Worm (Caenorhabditis elegans) whole organism, L2 larva: Measurements from ENCODE around the gene csa-1.

Experiments used
- C34F6.9 ChIP-seq: fragments of 150-350 bp; optimal IDR thresholded peaks from 2 replicates; lab custom pipeline; 2014; ENCODE audit warnings: missing biosample characterization, missing genetic modification characterization
- F13H6.1 ChIP-seq: sonication (generic microtip); optimal IDR thresholded peaks from 2 replicates; lab custom pipeline; 2016; ENCODE audit warnings: missing genetic modification characterization, missing compliant biosample characterization
- R02D3.7 ChIP-seq: fragments of 150-350 bp; optimal IDR thresholded peaks from 2 replicates; lab custom pipeline; 2014; ENCODE audit warnings: missing biosample characterization, missing genetic modification characterization
- Y55F3AM.14 ChIP-seq: fragments of 200-800 bp; sonication (Bioruptor generic); optimal IDR thresholded peaks from 2 replicates; lab custom pipeline; 2018; ENCODE audit warnings: mild to moderate bottlenecking, missing genetic modification characterization, missing compliant biosample characterization
- ZK546.5 ChIP-seq: sonication (generic microtip); optimal IDR thresholded peaks from 2 replicates; lab custom pipeline; 2017; ENCODE audit warnings: missing biosample characterization, missing genetic modification characterization
- alr-1 ChIP-seq: fragments of 150-350 bp; optimal IDR thresholded peaks from 2 replicates; lab custom pipeline; 2014; ENCODE audit warnings: missing biosample characterization, missing genetic modification characterization
- aly-2 ChIP-seq: fragments of 150-350 bp; optimal IDR thresholded peaks from 2 replicates; lab custom pipeline; 2014; ENCODE audit warnings: missing biosample characterization, missing genetic modification characterization
- ama-1 ChIP-seq: fragments of 150-350 bp; optimal IDR thresholded peaks from 2 replicates; lab custom pipeline; 2018; ENCODE audit warnings: inconsistent platforms
- blmp-1 ChIP-seq: sonication (generic microtip); optimal IDR thresholded peaks from 2 replicates; lab custom pipeline; 2017; ENCODE audit warnings: missing genetic modification characterization, mild to moderate bottlenecking, missing compliant biosample characterization, antibody characterized with exemption, moderate library complexity; ENCODE audit not compliant: insufficient read depth
- ceh-16 ChIP-seq: fragments of 150-350 bp; optimal IDR thresholded peaks from 2 replicates; lab custom pipeline; 2014; ENCODE audit warnings: missing biosample characterization, missing genetic modification characterization
- ceh-82 ChIP-seq: fragments of 150-350 bp; optimal IDR thresholded peaks from 2 replicates; lab custom pipeline; 2014; ENCODE audit warnings: missing biosample characterization, missing genetic modification characterization
- crh-2 ChIP-seq: sonication (generic microtip); optimal IDR thresholded peaks from 2 replicates; lab custom pipeline; 2017; ENCODE audit warnings: missing biosample characterization, missing genetic modification characterization
- dmd-4 ChIP-seq: sonication (generic microtip); optimal IDR thresholded peaks from 2 replicates; lab custom pipeline; 2017; ENCODE audit warnings: missing biosample characterization, missing genetic modification characterization
- egl-27 ChIP-seq: sonication (generic microtip); optimal IDR thresholded peaks from 3 replicates; lab custom pipeline; 2017; ENCODE audit warnings: missing biosample characterization, missing genetic modification reagents, missing genetic modification characterization
- elt-1 ChIP-seq: fragments of 150-350 bp; optimal IDR thresholded peaks from 2 replicates; lab custom pipeline; 2014; ENCODE audit warnings: missing biosample characterization, missing genetic modification characterization
- elt-3 ChIP-seq: sonication (generic microtip); optimal IDR thresholded peaks from 2 replicates; lab custom pipeline; 2017; ENCODE audit warnings: missing biosample characterization, missing genetic modification characterization
- fos-1 ChIP-seq: fragments of 150-350 bp; optimal IDR thresholded peaks from 2 replicates; lab custom pipeline; 2014; ENCODE audit warnings: missing biosample characterization, missing genetic modification characterization
- gmeb-1 ChIP-seq: fragments of 150-350 bp; optimal IDR thresholded peaks from 2 replicates; lab custom pipeline; 2014; ENCODE audit warnings: missing biosample characterization, missing genetic modification characterization
- lin-11 ChIP-seq: fragments of 150-350 bp; sonication (generic microtip); optimal IDR thresholded peaks from 2 replicates; lab custom pipeline; 2014; ENCODE audit warnings: missing biosample characterization, missing genetic modification characterization, inconsistent platforms, mixed read lengths
- lin-13 ChIP-seq: fragments of 150-350 bp; optimal IDR thresholded peaks from 2 replicates; lab custom pipeline; 2014; ENCODE audit warnings: missing biosample characterization, missing genetic modification reagents, missing genetic modification characterization
- lin-39 ChIP-seq: fragments of 150-350 bp; optimal IDR thresholded peaks from 2 replicates; lab custom pipeline; 2014; ENCODE audit warnings: missing biosample characterization, missing genetic modification reagents, missing genetic modification characterization
- lsy-2 ChIP-seq, 2 experiments: fragments of 150-350 bp in 1 of 2; sonication (generic microtip) in 1 of 2; optimal IDR thresholded peaks; 2 replicates each; lab custom pipeline; 2014 to 2017; ENCODE audit warnings: missing biosample characterization in 2 of 2, missing genetic modification characterization in 2 of 2
- mab-5 ChIP-seq: fragments of 150-350 bp; optimal IDR thresholded peaks from 2 replicates; lab custom pipeline; 2014; ENCODE audit warnings: missing biosample characterization, missing genetic modification characterization
- mbf-1 ChIP-seq: sonication (generic microtip); optimal IDR thresholded peaks from 2 replicates; lab custom pipeline; 2017; ENCODE audit warnings: missing biosample characterization, missing genetic modification characterization
- mdl-1 ChIP-seq, 2 experiments: fragments of 150-350 bp in 1 of 2; sonication (generic microtip) in 1 of 2; optimal IDR thresholded peaks; 2 replicates each; lab custom pipeline; 2017; ENCODE audit warnings: missing biosample characterization in 2 of 2, missing genetic modification characterization in 2 of 2
- nhr-10 ChIP-seq: sonication (generic microtip); optimal IDR thresholded peaks from 2 replicates; lab custom pipeline; 2017; ENCODE audit warnings: missing biosample characterization, missing genetic modification characterization
- nhr-11 ChIP-seq: fragments of 150-350 bp; optimal IDR thresholded peaks from 2 replicates; lab custom pipeline; 2014; ENCODE audit warnings: missing biosample characterization, missing genetic modification characterization
- nhr-12 ChIP-seq: fragments of 150-350 bp; optimal IDR thresholded peaks from 2 replicates; lab custom pipeline; 2014; ENCODE audit warnings: missing biosample characterization, missing genetic modification characterization
- nhr-129 ChIP-seq: fragments of 150-350 bp; optimal IDR thresholded peaks from 2 replicates; lab custom pipeline; 2014; ENCODE audit warnings: missing biosample characterization, missing genetic modification characterization
- nhr-21 ChIP-seq: fragments of 150-350 bp; optimal IDR thresholded peaks from 2 replicates; lab custom pipeline; 2014; ENCODE audit warnings: missing biosample characterization, missing genetic modification characterization
- nhr-23 ChIP-seq: fragments of 150-350 bp; optimal IDR thresholded peaks from 2 replicates; lab custom pipeline; 2014; ENCODE audit warnings: missing biosample characterization, missing genetic modification reagents, missing genetic modification characterization
- nhr-237 ChIP-seq: fragments of 150-350 bp; optimal IDR thresholded peaks from 2 replicates; lab custom pipeline; 2014; ENCODE audit warnings: missing biosample characterization, missing genetic modification characterization
- nhr-25 ChIP-seq: fragments of 150-350 bp; sonication (generic microtip); optimal IDR thresholded peaks from 3 replicates; lab custom pipeline; 2014; ENCODE audit warnings: missing biosample characterization, missing genetic modification characterization
- nhr-6 ChIP-seq: fragments of 150-350 bp; optimal IDR thresholded peaks from 2 replicates; lab custom pipeline; 2014; ENCODE audit warnings: missing biosample characterization, missing genetic modification characterization
- nhr-77 ChIP-seq: fragments of 150-350 bp; optimal IDR thresholded peaks from 2 replicates; lab custom pipeline; 2014; ENCODE audit warnings: missing biosample characterization, missing genetic modification characterization
- peb-1 ChIP-seq: fragments of 150-350 bp; optimal IDR thresholded peaks from 2 replicates; lab custom pipeline; 2014; ENCODE audit warnings: missing biosample characterization, missing genetic modification characterization
- sem-4 ChIP-seq: fragments of 150-350 bp; optimal IDR thresholded peaks from 2 replicates; lab custom pipeline; 2014; ENCODE audit warnings: missing biosample characterization, missing genetic modification reagents, missing genetic modification characterization
- skn-1 ChIP-seq: sonication (generic microtip); optimal IDR thresholded peaks from 2 replicates; lab custom pipeline; 2017; ENCODE audit warnings: missing biosample characterization, missing genetic modification characterization
- sma-3 ChIP-seq: sonication (generic microtip); optimal IDR thresholded peaks from 2 replicates; lab custom pipeline; 2016; ENCODE audit warnings: missing genetic modification reagents, missing genetic modification characterization, missing compliant biosample characterization
- sma-9 ChIP-seq, 2 experiments: fragments of 150-350 bp in 1 of 2; sonication (generic microtip) in 1 of 2; optimal IDR thresholded peaks; 2 replicates each; lab custom pipeline; 2014 to 2016; ENCODE audit warnings: missing genetic modification characterization in 2 of 2, mild to moderate bottlenecking in 1 of 2, missing biosample characterization in 1 of 2, missing compliant biosample characterization in 1 of 2, missing genetic modification reagents in 1 of 2, moderate library complexity in 1 of 2
- snpc-4 ChIP-seq: fragments of 150-350 bp; optimal IDR thresholded peaks from 2 replicates; lab custom pipeline; 2014; ENCODE audit warnings: missing biosample characterization, missing genetic modification characterization
- unc-39 ChIP-seq: fragments of 150-350 bp; optimal IDR thresholded peaks from 2 replicates; lab custom pipeline; 2014; ENCODE audit warnings: missing biosample characterization, missing genetic modification characterization
- unc-55 ChIP-seq: fragments of 150-350 bp; sonication (generic microtip); optimal IDR thresholded peaks from 3 replicates; lab custom pipeline; 2014; ENCODE audit warnings: missing biosample characterization, missing genetic modification reagents, missing genetic modification characterization
- unc-62 ChIP-seq: fragments of 150-350 bp; optimal IDR thresholded peaks from 2 replicates; lab custom pipeline; 2014; ENCODE audit warnings: missing biosample characterization, missing genetic modification reagents, missing genetic modification characterization
- zag-1 ChIP-seq: fragments of 150-350 bp; optimal IDR thresholded peaks from 2 replicates; lab custom pipeline; 2014; ENCODE audit warnings: missing biosample characterization, missing genetic modification characterization
- ztf-1 ChIP-seq: fragments of 200-800 bp; sonication (Bioruptor generic); conservative IDR thresholded peaks from 2 replicates; pipeline ENCODE4 v1.3.6; 2022; ENCODE audit warnings: missing genetic modification characterization, missing compliant biosample characterization
- ztf-11 ChIP-seq: sonication (generic microtip); optimal IDR thresholded peaks from 2 replicates; lab custom pipeline; 2017; ENCODE audit warnings: missing biosample characterization, missing genetic modification characterization
- ztf-4 ChIP-seq: fragments of 150-350 bp; optimal IDR thresholded peaks from 2 replicates; lab custom pipeline; 2014; ENCODE audit warnings: missing biosample characterization, missing genetic modification characterization

Gene csa-1

ce11 chrII:9282065-9282464 lies 37.5 kb downstream of the csa-1 start:
- TF ChIP-seq lsy-2 (tag; optimal IDR thresholded peaks at IDR 0.05; lab: Kevin White, UChicago) = no peak

- TF ChIP-seq Y55F3AM.14 (GFP tag; lab: Kevin White, UChicago) = no peak
- TF ChIP-seq ztf-4 (tag; lab: Kevin White, UChicago) = no peak
- TF ChIP-seq sem-4 = no peak
- TF ChIP-seq aly-2 (tag; lab: Kevin White, UChicago) = no peak
- TF ChIP-seq elt-1 (tag; lab: Kevin White, UChicago) = no peak
- no peak for TF ChIP-seq nhr-6 (tag; lab: Kevin White, UChicago)
- peak; percentile 76 for TF ChIP-seq nhr-129
- TF ChIP-seq fos-1 (tag; lab: Kevin White, UChicago) = peak; percentile 42
- TF ChIP-seq sma-9 (GFP tag; optimal IDR thresholded peaks at IDR 0.05; lab: Kevin White, UChicago) = peak; percentile 39
- TF ChIP-seq sma-9 (tag; optimal IDR thresholded peaks at IDR 0.05; lab: Kevin White, UChicago) = no peak
- TF ChIP-seq ceh-82 (tag; lab: Kevin White, UChicago) = no peak
- TF ChIP-seq ceh-16 (tag; lab: Kevin White, UChicago) = no peak
- TF ChIP-seq gmeb-1 (tag; lab: Kevin White, UChicago) = no peak
- TF ChIP-seq elt-3 (tag; lab: Kevin White, UChicago) = no peak
- TF ChIP-seq skn-1 (tag; lab: Kevin White, UChicago) = no peak
- TF ChIP-seq mbf-1 (tag; lab: Kevin White, UChicago) = no peak
- TF ChIP-seq unc-55 (GFP tag; lab: Kevin White, UChicago) = peak; percentile 86
- no peak for TF ChIP-seq nhr-23 (tag; lab: Kevin White, UChicago)
- no peak for TF ChIP-seq nhr-10 (tag; lab: Kevin White, UChicago)
- no peak for TF ChIP-seq nhr-11 (tag; lab: Kevin White, UChicago)
- TF ChIP-seq ZK546.5 = no peak
- no peak for TF ChIP-seq crh-2 (tag; lab: Kevin White, UChicago)
- no peak for TF ChIP-seq dmd-4 (tag; lab: Kevin White, UChicago)
- no peak for TF ChIP-seq blmp-1 (tag; lab: Kevin White, UChicago)
- TF ChIP-seq nhr-12 (tag; lab: Kevin White, UChicago) = no peak
- TF ChIP-seq F13H6.1 (tag; lab: Kevin White, UChicago) = no peak
- no peak for TF ChIP-seq lin-13 (GFP tag; lab: Kevin White, UChicago)
- TF ChIP-seq nhr-21 = no peak
- no peak for TF ChIP-seq mab-5
- no peak for TF ChIP-seq sma-3 (GFP tag; lab: Kevin White, UChicago)
- peak; percentile 78 for TF ChIP-seq C34F6.9 (tag; lab: Kevin White, UChicago)
- peak; percentile 33 for TF ChIP-seq egl-27
- TF ChIP-seq ztf-11 (tag; lab: Kevin White, UChicago) = no peak
- TF ChIP-seq nhr-25 (tag; lab: Kevin White, UChicago) = no peak
- peak; percentile 54 for TF ChIP-seq zag-1 (tag; lab: Kevin White, UChicago)
- no peak for TF ChIP-seq lin-39 (tag; lab: Kevin White, UChicago)
- TF ChIP-seq ztf-1 (GFP tag; lab: Robert Waterston, UW) = no peak
- no peak for TF ChIP-seq peb-1 (tag; lab: Kevin White, UChicago)
- TF ChIP-seq ama-1 (lab: Kevin White, UChicago) = no peak
- no peak for TF ChIP-seq unc-62 (GFP tag; lab: Kevin White, UChicago)
- no peak for TF ChIP-seq lin-11 (tag; lab: Kevin White, UChicago)
- no peak for TF ChIP-seq mdl-1 (tag; optimal IDR thresholded peaks at IDR 0.05; lab: Kevin White, UChicago)
- peak in 1 of 2 experiments; percentile 72 for TF ChIP-seq lsy-2 (tag; optimal IDR thresholded peaks at IDR 0.05; lab: Kevin White, UChicago)
- no peak for TF ChIP-seq snpc-4 (tag; lab: Kevin White, UChicago)
- TF ChIP-seq nhr-237 (tag; lab: Kevin White, UChicago) = no peak
- no peak for TF ChIP-seq R02D3.7 (tag; lab: Kevin White, UChicago)
- no peak for TF ChIP-seq unc-39 (tag; lab: Kevin White, UChicago)
- no peak for TF ChIP-seq nhr-77
- no peak for TF ChIP-seq alr-1 (tag; lab: Kevin White, UChicago)
These were observed 37.9 kb downstream of the csa-1 start for ce11 chrII:9281595-9281994.
